Worm (Caenorhabditis elegans) whole organism, midembryonic: ENCODE data around the gene D1046.16.

Experiments
- T22C8.4 ChIP-seq: fragments of 200-800 bp; sonication (Bioruptor generic); IDR thresholded peaks from 2 replicates; pipeline ENCODE4 v1.3.6; 2022; ENCODE audit warnings: missing genetic modification characterization, missing compliant biosample characterization
- cog-1 ChIP-seq: sonication (generic microtip); optimal IDR thresholded peaks from 2 replicates; lab custom pipeline; 2016; ENCODE audit warnings: missing genetic modification characterization, missing compliant biosample characterization
- flt-1 ChIP-seq: fragments of 200-800 bp; sonication (Bioruptor generic); IDR thresholded peaks from 2 replicates; pipeline ENCODE4 v1.3.6; 2022; ENCODE audit warnings: missing genetic modification characterization, missing compliant biosample characterization
- klf-2 ChIP-seq: fragments of 200-800 bp; sonication (Bioruptor generic); conservative IDR thresholded peaks from 2 replicates; pipeline ENCODE4 v1.3.6; 2022; ENCODE audit warnings: missing genetic modification reagents, missing genetic modification characterization, missing compliant biosample characterization
- med-1 ChIP-seq: sonication (generic microtip); optimal IDR thresholded peaks from 2 replicates; lab custom pipeline; 2017; ENCODE audit warnings: missing genetic modification characterization, mild to moderate bottlenecking, missing compliant biosample characterization, antibody characterized with exemption, missing genetic modification reagents; ENCODE audit not compliant: insufficient read depth
- ref-1 ChIP-seq: fragments of 200-800 bp; sonication (Bioruptor generic); conservative IDR thresholded peaks from 2 replicates; pipeline ENCODE4 v1.3.6; 2022; ENCODE audit warnings: missing genetic modification reagents, missing genetic modification characterization, missing compliant biosample characterization
- tab-1 ChIP-seq: fragments of 200-800 bp; sonication (Bioruptor generic); IDR thresholded peaks from 2 replicates; pipeline ENCODE4 v1.3.6; 2022; ENCODE audit warnings: missing genetic modification characterization, missing compliant biosample characterization
- ztf-23 ChIP-seq: fragments of 200-800 bp; sonication (Bioruptor generic); IDR thresholded peaks from 2 replicates; pipeline ENCODE4 v1.3.6; 2022; ENCODE audit warnings: missing genetic modification reagents, missing genetic modification characterization, missing compliant biosample characterization
- ztf-29 ChIP-seq: fragments of 200-800 bp; sonication (Bioruptor generic); IDR thresholded peaks from 2 replicates; pipeline ENCODE4 v1.3.6; 2022; ENCODE audit warnings: missing genetic modification reagents, missing genetic modification characterization, missing compliant biosample characterization

- TF ChIP-seq flt-1 (no peak), med-1 (GFP tag; lab: Kevin White, UChicago) (no peak), ref-1 (no peak), tab-1 (no peak), ztf-29 (no peak), ztf-23 (GFP tag; lab: Robert Waterston, UW) (no peak), cog-1 (tag; lab: Kevin White, UChicago) (no peak), T22C8.4 (GFP tag; lab: Robert Waterston, UW) (no peak), klf-2 (GFP tag; lab: Robert Waterston, UW) (no peak)
Measured at ce11 chrIV:8926511-8926910, 4.6 kb downstream of the D1046.16 start.
